Fruit fly (Drosophila melanogaster) whole organism, embryonic: ENCODE results near the gene CG13108.

ENCODE experiments used
- Awh ChIP-seq: fragments of 200-800 bp; sonication (Bioruptor generic); IDR thresholded peaks from 2 replicates; pipeline ENCODE4, ENCODE4 v1.3.6; 2022; ENCODE audit warnings: missing biosample characterization, missing genetic modification characterization
- Bdp1 ChIP-seq: fragments of 200-800 bp; sonication (Bioruptor generic); optimal IDR thresholded peaks from 3 replicates; lab custom pipeline; 2016; ENCODE audit warnings: missing biosample characterization, missing genetic modification characterization
- Bgb ChIP-seq: fragments of 200-800 bp; sonication (Bioruptor generic); IDR thresholded peaks from 2 replicates; pipeline ENCODE4 v1.3.6; 2022; ENCODE audit warnings: missing biosample characterization, missing genetic modification characterization; ENCODE audit not compliant: partially characterized antibody
- C15 ChIP-seq: fragments of 200-800 bp; sonication (Bioruptor generic); IDR thresholded peaks from 3 replicates; pipeline ENCODE4 v1.3.6; 2022; ENCODE audit warnings: missing biosample characterization, missing genetic modification characterization
- CG10654 ChIP-seq: fragments of 200-800 bp; sonication (Bioruptor generic); optimal IDR thresholded peaks from 2 replicates; lab custom pipeline; 2016; ENCODE audit warnings: missing biosample characterization, missing genetic modification characterization
- CG11723 ChIP-seq: fragments of 200-800 bp; sonication (Bioruptor generic); optimal IDR thresholded peaks from 2 replicates; lab custom pipeline; 2017; ENCODE audit warnings: missing biosample characterization, mild to moderate bottlenecking, missing genetic modification characterization
- CG1233 ChIP-seq: fragments of 200-800 bp; sonication (Bioruptor generic); optimal IDR thresholded peaks from 4 replicates; lab custom pipeline; 2018; ENCODE audit warnings: missing biosample characterization, mild to moderate bottlenecking, missing genetic modification characterization
- CG14441 ChIP-seq: fragments of 200-800 bp; sonication (Bioruptor generic); IDR thresholded peaks from 2 replicates; pipeline ENCODE4 v1.3.6; 2022; ENCODE audit warnings: missing biosample characterization, missing genetic modification characterization
- CG16779 ChIP-seq: fragments of 200-800 bp; sonication (Bioruptor generic); IDR thresholded peaks from 2 replicates; pipeline ENCODE4 v1.3.6; 2022; ENCODE audit warnings: missing biosample characterization, missing genetic modification characterization
- CG16813 ChIP-seq: fragments of 200-800 bp; sonication (Bioruptor generic); IDR thresholded peaks from 3 replicates; pipeline ENCODE4 v1.3.6; 2022; ENCODE audit warnings: missing biosample characterization, missing genetic modification characterization; ENCODE audit not compliant: partially characterized antibody
- CG2678 ChIP-seq: fragments of 200-800 bp; sonication (Bioruptor generic); optimal IDR thresholded peaks from 3 replicates; lab custom pipeline; 2019; ENCODE audit warnings: missing biosample characterization, mild to moderate bottlenecking, missing genetic modification characterization, moderate library complexity
- CG31365 ChIP-seq: fragments of 200-800 bp; sonication (Bioruptor generic); optimal IDR thresholded peaks from 2 replicates; lab custom pipeline; 2018; ENCODE audit warnings: missing biosample characterization, mild to moderate bottlenecking, missing genetic modification characterization
- CG3847 ChIP-seq: fragments of 200-800 bp; sonication (Bioruptor generic); IDR thresholded peaks from 2 replicates; pipeline ENCODE4 v1.3.6; 2022; ENCODE audit warnings: missing biosample characterization, missing genetic modification characterization
- CG4854 ChIP-seq: fragments of 200-800 bp; sonication (Bioruptor generic); optimal IDR thresholded peaks from 2 replicates; lab custom pipeline; 2016; ENCODE audit warnings: missing biosample characterization, missing genetic modification characterization, inconsistent platforms
- CG6683 ChIP-seq: fragments of 200-800 bp; sonication (Bioruptor generic); optimal IDR thresholded peaks from 2 replicates; lab custom pipeline; 2017; ENCODE audit warnings: missing biosample characterization, mild to moderate bottlenecking, missing genetic modification characterization, missing genetic modification reagents
- CG6791 ChIP-seq: fragments of 200-800 bp; sonication (Bioruptor generic); IDR thresholded peaks from 3 replicates; pipeline ENCODE4 v1.3.6; 2022; ENCODE audit warnings: missing biosample characterization, missing genetic modification characterization; ENCODE audit not compliant: partially characterized antibody
- CG8089 ChIP-seq: fragments of 200-800 bp; sonication (Bioruptor generic); optimal IDR thresholded peaks from 3 replicates; lab custom pipeline; 2016; ENCODE audit warnings: missing biosample characterization, missing genetic modification characterization
- CG9215 ChIP-seq: fragments of 200-800 bp; sonication (Bioruptor generic); IDR thresholded peaks from 2 replicates; pipeline ENCODE4 v1.3.6; 2022; ENCODE audit warnings: missing biosample characterization, missing genetic modification characterization
- Deaf1 ChIP-seq: fragments of 200-800 bp; optimal IDR thresholded peaks from 3 replicates; lab custom pipeline; 2019; ENCODE audit warnings: missing biosample characterization, mild to moderate bottlenecking, missing genetic modification characterization, moderate library complexity
- Dfd ChIP-seq, 2 experiments: fragments of >200 bp; optimal IDR thresholded peaks; 2 replicates each; lab custom pipeline; 2017; ENCODE audit warnings: missing biosample characterization in 2 of 2, missing genetic modification characterization in 2 of 2
- Mes4 ChIP-seq: fragments of 200-800 bp; sonication (Bioruptor generic); optimal IDR thresholded peaks from 2 replicates; lab custom pipeline; 2016; ENCODE audit warnings: missing biosample characterization, missing genetic modification characterization
- Ravus ChIP-seq: fragments of 200-800 bp; sonication (Bioruptor generic); IDR thresholded peaks from 2 replicates; pipeline ENCODE4 v1.3.6; 2022; ENCODE audit warnings: missing biosample characterization, missing genetic modification characterization
- Spps ChIP-seq: fragments of 200-800 bp; sonication (Bioruptor generic); optimal IDR thresholded peaks from 2 replicates; lab custom pipeline; 2018; ENCODE audit warnings: missing biosample characterization, mild to moderate bottlenecking, missing genetic modification characterization
- Sry-β ChIP-seq: fragments of 200-800 bp; sonication (Bioruptor generic); optimal IDR thresholded peaks from 2 replicates; lab custom pipeline; 2018; ENCODE audit warnings: missing biosample characterization, mild to moderate bottlenecking, missing genetic modification characterization, moderate library complexity
- Stat92E ChIP-seq, 3 experiments: fragments of >200 bp in 2 of 3; fragments of 200-800 bp in 1 of 3; sonication (Bioruptor generic) in 1 of 3; optimal IDR thresholded peaks; 2 replicates each; lab custom pipeline; 2017 to 2019; ENCODE audit warnings: missing biosample characterization in 3 of 3, missing genetic modification characterization in 3 of 3, mild to moderate bottlenecking in 1 of 3, moderate library complexity in 1 of 3
- Tbp ChIP-seq: fragments of >200 bp; optimal IDR thresholded peaks from 2 replicates; lab custom pipeline; 2018; ENCODE audit warnings: missing biosample characterization, missing genetic modification characterization
- bsh ChIP-seq, 2 experiments: fragments of 200-800 bp; sonication (Bioruptor generic); optimal IDR thresholded peaks; 2 replicates each; lab custom pipeline; 2017 to 2018; ENCODE audit warnings: mild to moderate bottlenecking in 2 of 2, missing biosample characterization in 2 of 2, missing genetic modification characterization in 2 of 2, moderate library complexity in 1 of 2
- cad ChIP-seq: fragments of >200 bp; optimal IDR thresholded peaks from 2 replicates; lab custom pipeline; 2017; ENCODE audit warnings: missing biosample characterization, missing genetic modification characterization
- cas ChIP-seq: fragments of 200-800 bp; sonication (Bioruptor generic); IDR thresholded peaks from 2 replicates; pipeline ENCODE4 v1.3.6; 2022; ENCODE audit warnings: missing biosample characterization, missing genetic modification characterization
- dmrt11E ChIP-seq: fragments of 200-800 bp; sonication (Bioruptor generic); optimal IDR thresholded peaks from 3 replicates; lab custom pipeline; 2018; ENCODE audit warnings: missing biosample characterization, mild to moderate bottlenecking, missing genetic modification characterization, moderate library complexity
- dysf ChIP-seq: fragments of 200-800 bp; sonication (Bioruptor generic); IDR thresholded peaks from 3 replicates; pipeline ENCODE4 v1.3.6; 2022; ENCODE audit warnings: missing biosample characterization, missing genetic modification characterization
- esg ChIP-seq: fragments of 200-800 bp; sonication (Bioruptor generic); conservative IDR thresholded peaks from 2 replicates; pipeline ENCODE4 v1.3.6; 2022; ENCODE audit warnings: missing biosample characterization, missing genetic modification characterization
- ewg ChIP-seq: fragments of 200-800 bp; sonication (Bioruptor generic); optimal IDR thresholded peaks from 3 replicates; lab custom pipeline; 2017; ENCODE audit warnings: mild to moderate bottlenecking, missing biosample characterization, missing genetic modification reagents, missing genetic modification characterization
- fu2 ChIP-seq: fragments of 200-800 bp; sonication (Bioruptor generic); optimal IDR thresholded peaks from 2 replicates; lab custom pipeline; 2016; ENCODE audit warnings: missing biosample characterization, missing genetic modification characterization
- grn ChIP-seq: fragments of 200-800 bp; sonication (Bioruptor generic); optimal IDR thresholded peaks from 3 replicates; lab custom pipeline; 2017; ENCODE audit warnings: missing biosample characterization, missing genetic modification characterization
- gro ChIP-seq: fragments of 200-800 bp; sonication (Bioruptor generic); optimal IDR thresholded peaks from 2 replicates; lab custom pipeline; 2016; ENCODE audit warnings: missing biosample characterization, missing genetic modification characterization
- gsb-n ChIP-seq: fragments of 200-800 bp; sonication (Bioruptor generic); optimal IDR thresholded peaks from 3 replicates; lab custom pipeline; 2018; ENCODE audit warnings: missing biosample characterization, mild to moderate bottlenecking, missing genetic modification characterization
- hbn ChIP-seq: fragments of 200-800 bp; sonication (Bioruptor generic); IDR thresholded peaks from 2 replicates; pipeline ENCODE4 v1.3.6; 2022; ENCODE audit warnings: missing biosample characterization, missing genetic modification characterization; ENCODE audit not compliant: partially characterized antibody
- her ChIP-seq: fragments of 200-800 bp; sonication (Bioruptor generic); optimal IDR thresholded peaks from 2 replicates; lab custom pipeline; 2016; ENCODE audit warnings: missing biosample characterization, missing genetic modification characterization
- lbe ChIP-seq: fragments of 200-800 bp; sonication (Bioruptor generic); optimal IDR thresholded peaks from 2 replicates; lab custom pipeline; 2016; ENCODE audit warnings: missing biosample characterization, mild to moderate bottlenecking, missing genetic modification characterization
- mirr ChIP-seq: fragments of 200-800 bp; sonication (Bioruptor generic); optimal IDR thresholded peaks from 3 replicates; lab custom pipeline; 2018; ENCODE audit warnings: missing biosample characterization, mild to moderate bottlenecking, missing genetic modification characterization
- peb ChIP-seq: fragments of 200-800 bp; sonication (Bioruptor generic); IDR thresholded peaks from 2 replicates; pipeline ENCODE4 v1.3.6; 2022; ENCODE audit warnings: missing biosample characterization, missing genetic modification characterization
- psq ChIP-seq: fragments of 200-800 bp; sonication (Bioruptor generic); optimal IDR thresholded peaks from 2 replicates; lab custom pipeline; 2017; ENCODE audit warnings: missing biosample characterization, missing genetic modification characterization
- pzg ChIP-seq: fragments of 200-800 bp; sonication (Bioruptor generic); optimal IDR thresholded peaks from 3 replicates; lab custom pipeline; 2018; ENCODE audit warnings: missing biosample characterization, mild to moderate bottlenecking, missing genetic modification characterization, moderate library complexity
- run ChIP-seq: fragments of 200-800 bp; sonication (Bioruptor generic); optimal IDR thresholded peaks from 3 replicates; lab custom pipeline; 2018; ENCODE audit warnings: missing biosample characterization, mild to moderate bottlenecking, missing genetic modification characterization
- scrt ChIP-seq: fragments of 200-800 bp; sonication (Bioruptor generic); optimal IDR thresholded peaks from 2 replicates; lab custom pipeline; 2018; ENCODE audit warnings: missing biosample characterization, mild to moderate bottlenecking, missing genetic modification characterization, moderate library complexity
- sd ChIP-seq: fragments of 200-800 bp; sonication (Bioruptor generic); optimal IDR thresholded peaks from 3 replicates; lab custom pipeline; 2018; ENCODE audit warnings: missing biosample characterization, mild to moderate bottlenecking, missing genetic modification characterization, moderate library complexity
- stwl ChIP-seq: fragments of 200-800 bp; sonication (Bioruptor generic); optimal IDR thresholded peaks from 3 replicates; lab custom pipeline; 2018; ENCODE audit warnings: missing biosample characterization, mild to moderate bottlenecking, missing genetic modification characterization, moderate library complexity
- sug ChIP-seq: fragments of 200-800 bp; optimal IDR thresholded peaks from 2 replicates; lab custom pipeline; 2019; ENCODE audit warnings: missing biosample characterization, mild to moderate bottlenecking, missing genetic modification characterization, moderate library complexity

Gene CG13108

dm6 chr2L:9210864-9211701 lies 47.0 kb downstream of the CG13108 start (continued):
- TF ChIP-seq Deaf1 (tag; lab: Kevin White, UChicago) (peak; percentile 47), Awh (GFP tag; lab: Robert Waterston, UW) (no peak), gsb-n (tag; lab: Kevin White, UChicago) (peak; percentile 26), Sry-β (GFP tag; lab: Kevin White, UChicago) (no peak), Bdp1 (GFP tag; lab: Kevin White, UChicago) (peak; percentile 34), her (GFP tag; lab: Kevin White, UChicago) (no peak), CG11723 (peak; percentile 25), CG6683 (peak; percentile 38), dmrt11E (peak; percentile 3), C15 (no peak), CG8089 (GFP tag; lab: Kevin White, UChicago) (no peak), Spps (tag; lab: Kevin White, UChicago) (no peak), sd (tag; lab: Kevin White, UChicago) (peak; percentile 35), psq (peak; percentile 16), CG3847 (no peak), lbe (GFP tag; lab: Kevin White, UChicago) (peak; percentile 94), gro (no peak), cad (GFP tag; lab: Kevin White, UChicago) (no peak), scrt (GFP tag; lab: Kevin White, UChicago) (peak; percentile 37), Dfd (GFP tag; optimal IDR thresholded peaks at IDR 0.05; lab: Kevin White, UChicago) (no peak), Mes4 (GFP tag; lab: Kevin White, UChicago) (no peak), Stat92E (GFP tag; optimal IDR thresholded peaks at IDR 0.05; lab: Kevin White, UChicago) (no peak), CG16813 (GFP tag; lab: Robert Waterston, UW) (no peak), grn (GFP tag; lab: Kevin White, UChicago) (peak; percentile 15), cas (GFP tag; lab: Robert Waterston, UW) (no peak), mirr (GFP tag; lab: Kevin White, UChicago) (no peak), peb (GFP tag; lab: Robert Waterston, UW) (no peak), run (tag; lab: Kevin White, UChicago) (no peak), CG6791 (GFP tag; lab: Robert Waterston, UW) (no peak), Ravus (no peak), CG31365 (tag; lab: Kevin White, UChicago) (no peak), Bgb (GFP tag; lab: Robert Waterston, UW) (no peak), stwl (no peak), fu2 (GFP tag; lab: Kevin White, UChicago) (no peak), bsh (GFP tag; optimal IDR thresholded peaks at IDR 0.05; lab: Kevin White, UChicago) (peak; percentile 60 to 75), sug (tag; lab: Kevin White, UChicago) (peak; percentile 48), CG14441 (peak; percentile 69), CG4854 (peak; percentile 28), hbn (GFP tag; lab: Robert Waterston, UW) (no peak), CG10654 (GFP tag; lab: Kevin White, UChicago) (peak; percentile 9), CG9215 (no peak), Tbp (no peak), dysf (GFP tag; lab: Robert Waterston, UW) (peak; percentile 79), ewg (GFP tag; lab: Kevin White, UChicago) (peak; percentile 50), CG16779 (no peak), CG2678 (tag; lab: Kevin White, UChicago) (peak; percentile 82), pzg (GFP tag; lab: Kevin White, UChicago) (no peak), CG1233 (GFP tag; lab: Kevin White, UChicago) (peak; percentile 49), esg (peak; percentile 19; the same call in 1 of the 2 replicates)
